Worm (Caenorhabditis elegans): Measurements from ENCODE around the gene fbxa-4.

- TF ChIP-seq dao-5 (tag; optimal IDR thresholded peaks at IDR 0.05) (no peak), him-1 (tag; optimal IDR thresholded peaks at IDR 0.05) (no peak)
These were observed 35.7 kb downstream of the fbxa-4 start for ce11 chrII:2379673-2380072.
